Worm (Caenorhabditis elegans) whole organism, L3 larva: Measurements from ENCODE around the gene drl-1.

Source experiments
- elt-2 ChIP-seq: sonication (generic microtip); optimal IDR thresholded peaks from 2 replicates; lab custom pipeline; 2016; ENCODE audit warnings: missing genetic modification reagents, mild to moderate bottlenecking, missing genetic modification characterization, missing compliant biosample characterization
- fos-1 ChIP-seq: fragments of 150-350 bp; optimal IDR thresholded peaks from 2 replicates; lab custom pipeline; 2014; ENCODE audit warnings: missing biosample characterization, missing genetic modification characterization
- lin-15B ChIP-seq: fragments of 150-350 bp; optimal IDR thresholded peaks from 2 replicates; lab custom pipeline; 2014; ENCODE audit warnings: missing biosample characterization, missing genetic modification characterization
- nhr-12 ChIP-seq: fragments of 150-350 bp; optimal IDR thresholded peaks from 2 replicates; lab custom pipeline; 2014; ENCODE audit warnings: missing biosample characterization, missing genetic modification characterization
- pha-4 ChIP-seq: fragments of 150-350 bp; optimal IDR thresholded peaks from 2 replicates; lab custom pipeline; 2014; ENCODE audit warnings: missing biosample characterization, missing genetic modification reagents, missing genetic modification characterization
- pqm-1 ChIP-seq: fragments of 150-350 bp; optimal IDR thresholded peaks from 2 replicates; lab custom pipeline; 2017; ENCODE audit warnings: missing biosample characterization, missing genetic modification characterization, inconsistent platforms
- snpc-4 ChIP-seq: fragments of 150-350 bp; optimal IDR thresholded peaks from 2 replicates; lab custom pipeline; 2014; ENCODE audit warnings: missing biosample characterization, missing genetic modification characterization
- unc-62 ChIP-seq: fragments of 150-350 bp; sonication (generic microtip); optimal IDR thresholded peaks from 4 replicates; lab custom pipeline; 2014; ENCODE audit warnings: missing biosample characterization, missing genetic modification reagents, missing genetic modification characterization
- zag-1 ChIP-seq: fragments of 150-350 bp; optimal IDR thresholded peaks from 2 replicates; lab custom pipeline; 2014; ENCODE audit warnings: missing biosample characterization, missing genetic modification characterization
- ztf-11 ChIP-seq: fragments of 150-350 bp; optimal IDR thresholded peaks from 2 replicates; lab custom pipeline; 2014; ENCODE audit warnings: missing biosample characterization, missing genetic modification characterization

ce11 chrIV:338192-338831 is 13.5 kb downstream of the drl-1 start:
- TF ChIP-seq fos-1 (tag; lab: Kevin White, UChicago) (no peak), ztf-11 (tag; lab: Kevin White, UChicago) (no peak), elt-2 (tag; lab: Kevin White, UChicago) (no peak), zag-1 (tag; lab: Kevin White, UChicago) (no peak), pqm-1 (no peak), unc-62 (GFP tag; lab: Kevin White, UChicago) (no peak), pha-4 (tag; lab: Kevin White, UChicago) (no peak), snpc-4 (tag; lab: Kevin White, UChicago) (no peak), lin-15B (tag; lab: Kevin White, UChicago) (no peak), nhr-12 (tag; lab: Kevin White, UChicago) (no peak)
